Worm (Caenorhabditis elegans) whole organism, late embryonic: Measurements from ENCODE around the gene T03F6.6.

Source experiments
- ceh-14 ChIP-seq: sonication (generic microtip); optimal IDR thresholded peaks from 2 replicates; lab custom pipeline; 2016; ENCODE audit warnings: missing genotype, missing genetic modification characterization, missing compliant biosample characterization
- ceh-18 ChIP-seq: sonication (generic microtip); optimal IDR thresholded peaks from 2 replicates; lab custom pipeline; 2016; ENCODE audit warnings: missing genetic modification characterization, missing compliant biosample characterization
- ceh-22 ChIP-seq: sonication (generic microtip); optimal IDR thresholded peaks from 2 replicates; lab custom pipeline; 2017; ENCODE audit warnings: missing biosample characterization, missing genetic modification characterization
- gmeb-2 ChIP-seq: sonication (generic microtip); optimal IDR thresholded peaks from 2 replicates; lab custom pipeline; 2016; ENCODE audit warnings: missing genetic modification characterization, inconsistent platforms, missing compliant biosample characterization
- hlh-30 ChIP-seq: sonication (generic microtip); optimal IDR thresholded peaks from 2 replicates; lab custom pipeline; 2017; ENCODE audit warnings: antibody characterized with exemption, missing genetic modification characterization, missing compliant biosample characterization; ENCODE audit not compliant: insufficient read depth
- lin-11 ChIP-seq: fragments of 200-800 bp; sonication (Bioruptor generic); optimal IDR thresholded peaks from 2 replicates; lab custom pipeline; 2018; ENCODE audit warnings: mild to moderate bottlenecking, missing genetic modification characterization, missing compliant biosample characterization
- pha-4 ChIP-seq: fragments of 150-350 bp; optimal IDR thresholded peaks from 2 replicates; lab custom pipeline; 2018; ENCODE audit warnings: missing biosample characterization, missing genetic modification reagents, missing genetic modification characterization
- pqm-1 ChIP-seq: sonication (generic microtip); optimal IDR thresholded peaks from 2 replicates; lab custom pipeline; 2016; ENCODE audit warnings: missing genetic modification characterization, missing compliant biosample characterization
- sox-4 ChIP-seq: sonication (generic microtip); optimal IDR thresholded peaks from 2 replicates; lab custom pipeline; 2017; ENCODE audit warnings: mild to moderate bottlenecking, missing genetic modification characterization, inconsistent platforms, missing compliant biosample characterization
- tbx-2 ChIP-seq: sonication (generic microtip); optimal IDR thresholded peaks from 2 replicates; lab custom pipeline; 2016; ENCODE audit warnings: missing genetic modification characterization, missing compliant biosample characterization
- ztf-16 ChIP-seq: sonication (generic microtip); optimal IDR thresholded peaks from 2 replicates; lab custom pipeline; 2017; ENCODE audit warnings: missing genetic modification characterization, missing compliant biosample characterization

DNA sequence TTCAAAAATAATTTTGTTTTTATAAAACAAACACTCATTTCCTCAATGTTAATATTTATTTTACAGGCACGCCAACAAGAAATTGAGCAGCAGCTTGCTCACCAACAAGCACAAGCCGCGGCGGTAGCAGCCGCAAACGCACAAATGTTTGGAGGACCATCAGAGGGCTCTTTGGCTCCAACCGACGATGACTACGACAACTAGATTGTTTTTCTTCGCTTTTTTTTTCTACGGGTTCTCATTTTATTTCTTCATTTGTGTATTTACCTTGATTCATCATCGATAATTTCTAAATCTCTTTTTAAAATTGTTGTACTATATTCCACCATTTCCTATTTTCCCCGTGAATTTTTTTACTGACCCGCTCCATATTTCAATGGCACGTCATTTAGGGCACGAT is 37.0 kb downstream of the T03F6.6 start, which contains the start of gene ife-1:
- no peak for TF ChIP-seq ceh-14 (tag; lab: Kevin White, UChicago)
- no peak for TF ChIP-seq sox-4
- no peak for TF ChIP-seq ztf-16 (tag; lab: Kevin White, UChicago)
- no peak for TF ChIP-seq lin-11 (tag; lab: Kevin White, UChicago)
- no peak for TF ChIP-seq gmeb-2 (tag; lab: Kevin White, UChicago)
- TF ChIP-seq hlh-30 (tag; lab: Kevin White, UChicago) = no peak
- no peak for TF ChIP-seq tbx-2 (tag; lab: Kevin White, UChicago)
- TF ChIP-seq pqm-1 (tag; lab: Kevin White, UChicago) = no peak
- no peak for TF ChIP-seq ceh-22 (tag; lab: Kevin White, UChicago)
- no peak for TF ChIP-seq pha-4
- TF ChIP-seq ceh-18 (tag; lab: Kevin White, UChicago) = no peak
